Fruit fly (Drosophila melanogaster) whole organism, adult: ENCODE data around the gene CG14627.

Experiments
- CG12768 ChIP-seq: fragments of 200-800 bp; sonication (Bioruptor generic); optimal IDR thresholded peaks from 2 replicates; lab custom pipeline; 2017; ENCODE audit warnings: missing biosample characterization, missing genetic modification characterization, mild to moderate bottlenecking, moderate library complexity, missing genetic modification reagents
- CG5204 ChIP-seq: fragments of 200-800 bp; sonication (Bioruptor generic); optimal IDR thresholded peaks from 2 replicates; lab custom pipeline; 2016; ENCODE audit warnings: missing biosample characterization, missing genetic modification characterization
- CG7045 ChIP-seq: fragments of 200-800 bp; sonication (Bioruptor generic); optimal IDR thresholded peaks from 2 replicates; lab custom pipeline; 2017; ENCODE audit warnings: missing biosample characterization, mild to moderate bottlenecking, missing genetic modification characterization
- Clk ChIP-seq: fragments of 200-800 bp; sonication (Bioruptor generic); optimal IDR thresholded peaks from 2 replicates; lab custom pipeline; 2017; ENCODE audit warnings: missing biosample characterization, missing genetic modification characterization
- Mnt ChIP-seq: fragments of 200-800 bp; sonication (Bioruptor generic); optimal IDR thresholded peaks from 2 replicates; lab custom pipeline; 2016; ENCODE audit warnings: missing biosample characterization, mild to moderate bottlenecking, missing genetic modification characterization
- bab1 ChIP-seq: fragments of 200-800 bp; sonication (Bioruptor generic); optimal IDR thresholded peaks from 3 replicates; lab custom pipeline; 2019; ENCODE audit warnings: missing biosample characterization, mild to moderate bottlenecking, missing genetic modification characterization, moderate library complexity
- cnc ChIP-seq, 2 experiments: fragments of >200 bp; optimal IDR thresholded peaks; 2 replicates each; lab custom pipeline; 2017
- kay ChIP-seq: fragments of 200-800 bp; sonication (Bioruptor generic); peaks from one replicate; lab custom pipeline; 2016; ENCODE audit warnings: missing biosample characterization, missing genetic modification characterization, borderline replicate concordance
- ovo ChIP-seq: fragments of 200-800 bp; sonication (Bioruptor generic); optimal IDR thresholded peaks from 2 replicates; lab custom pipeline; 2016; ENCODE audit warnings: missing biosample characterization, missing genetic modification characterization
- tj ChIP-seq: fragments of 200-800 bp; sonication (Bioruptor generic); optimal IDR thresholded peaks from 3 replicates; lab custom pipeline; 2017; ENCODE audit warnings: missing biosample characterization, mild to moderate bottlenecking, missing genetic modification characterization, moderate library complexity
- toe ChIP-seq: fragments of 200-800 bp; sonication (Bioruptor generic); optimal IDR thresholded peaks from 2 replicates; lab custom pipeline; 2016; ENCODE audit warnings: missing biosample characterization, missing genetic modification characterization

dm6 chrX:1173564-1173963 is 7.9 kb upstream of the CG14627 start:
- TF ChIP-seq bab1 (no peak), Mnt (GFP tag; lab: Kevin White, UChicago) (no peak), CG5204 (no peak), Clk (GFP tag; lab: Kevin White, UChicago) (no peak), CG7045 (GFP tag; lab: Kevin White, UChicago) (no peak), CG12768 (GFP tag; lab: Kevin White, UChicago) (no peak), tj (GFP tag; lab: Kevin White, UChicago) (no peak), toe (GFP tag; lab: Kevin White, UChicago) (no peak), cnc (optimal IDR thresholded peaks at IDR 0.05; lab: Kevin White, UChicago) (no peak), ovo (no peak), kay (GFP tag; lab: Kevin White, UChicago) (no peak)
